Fruit fly (Drosophila melanogaster) whole organism, embryonic: Measurements from ENCODE around the gene CG6569.

Experiments used
- C15 ChIP-seq: fragments of 200-800 bp; sonication (Bioruptor generic); IDR thresholded peaks from 3 replicates; pipeline ENCODE4 v1.3.6; 2022; ENCODE audit warnings: missing biosample characterization, missing genetic modification characterization
- CG11504 ChIP-seq: fragments of 200-800 bp; sonication (Bioruptor generic); optimal IDR thresholded peaks from 3 replicates; lab custom pipeline; 2019; ENCODE audit warnings: missing biosample characterization, mild to moderate bottlenecking, missing genetic modification characterization, moderate library complexity
- CG11723 ChIP-seq: fragments of 200-800 bp; sonication (Bioruptor generic); optimal IDR thresholded peaks from 2 replicates; lab custom pipeline; 2017; ENCODE audit warnings: missing biosample characterization, mild to moderate bottlenecking, missing genetic modification characterization
- CG12104 ChIP-seq: fragments of 200-800 bp; sonication (Bioruptor generic); optimal IDR thresholded peaks from 3 replicates; lab custom pipeline; 2016; ENCODE audit warnings: missing biosample characterization, missing genetic modification characterization
- CG12236 ChIP-seq: fragments of 200-800 bp; sonication (Bioruptor generic); optimal IDR thresholded peaks from 2 replicates; lab custom pipeline; 2016; ENCODE audit warnings: missing biosample characterization, missing genetic modification characterization
- CG12391 ChIP-seq: fragments of 200-800 bp; sonication (Bioruptor generic); optimal IDR thresholded peaks from 3 replicates; lab custom pipeline; 2018; ENCODE audit warnings: missing biosample characterization, mild to moderate bottlenecking, missing genetic modification characterization, moderate library complexity
- CG14441 ChIP-seq: fragments of 200-800 bp; sonication (Bioruptor generic); IDR thresholded peaks from 2 replicates; pipeline ENCODE4 v1.3.6; 2022; ENCODE audit warnings: missing biosample characterization, missing genetic modification characterization
- CG14667 ChIP-seq: fragments of 200-800 bp; sonication (Bioruptor generic); IDR thresholded peaks from 2 replicates; pipeline ENCODE4 v1.3.6; 2022; ENCODE audit warnings: missing biosample characterization, missing genetic modification characterization
- CG15011 ChIP-seq: fragments of 200-800 bp; sonication (Bioruptor generic); optimal IDR thresholded peaks from 3 replicates; lab custom pipeline; 2018; ENCODE audit warnings: missing biosample characterization, mild to moderate bottlenecking, missing genetic modification characterization
- CG15073 ChIP-seq: fragments of 200-800 bp; sonication (Bioruptor generic); optimal IDR thresholded peaks from 2 replicates; lab custom pipeline; 2016; ENCODE audit warnings: missing biosample characterization, missing genetic modification characterization
- CG15514 ChIP-seq: fragments of 200-800 bp; sonication (Bioruptor generic); optimal IDR thresholded peaks from 3 replicates; lab custom pipeline; 2017; ENCODE audit warnings: missing biosample characterization, missing genetic modification characterization, mild to moderate bottlenecking, moderate library complexity, missing genetic modification reagents
- CG16779 ChIP-seq: fragments of 200-800 bp; sonication (Bioruptor generic); IDR thresholded peaks from 2 replicates; pipeline ENCODE4 v1.3.6; 2022; ENCODE audit warnings: missing biosample characterization, missing genetic modification characterization
- CG16815 ChIP-seq: fragments of 200-800 bp; sonication (Bioruptor generic); optimal IDR thresholded peaks from 3 replicates; lab custom pipeline; 2017; ENCODE audit warnings: missing biosample characterization, mild to moderate bottlenecking, missing genetic modification characterization
- CG18262 ChIP-seq: fragments of 200-800 bp; optimal IDR thresholded peaks from 3 replicates; lab custom pipeline; 2019; ENCODE audit warnings: missing biosample characterization, mild to moderate bottlenecking, missing genetic modification characterization, moderate library complexity
- CG3281 ChIP-seq: fragments of 200-800 bp; sonication (Bioruptor generic); optimal IDR thresholded peaks from 3 replicates; lab custom pipeline; 2017; ENCODE audit warnings: missing biosample characterization, mild to moderate bottlenecking, missing genetic modification characterization
- CG3838 ChIP-seq: fragments of 200-800 bp; sonication (Bioruptor generic); optimal IDR thresholded peaks from 3 replicates; lab custom pipeline; 2016; ENCODE audit warnings: missing biosample characterization, missing genetic modification characterization
- CG6854 ChIP-seq: fragments of 200-800 bp; sonication (Bioruptor generic); optimal IDR thresholded peaks from 3 replicates; lab custom pipeline; 2017; ENCODE audit warnings: missing biosample characterization, mild to moderate bottlenecking, missing genetic modification characterization
- CG7271 ChIP-seq: fragments of 200-800 bp; sonication (Bioruptor generic); optimal IDR thresholded peaks from 2 replicates; lab custom pipeline; 2018; ENCODE audit warnings: missing biosample characterization, mild to moderate bottlenecking, missing genetic modification characterization, moderate library complexity
- CG8478 ChIP-seq: fragments of >200 bp; optimal IDR thresholded peaks from 2 replicates; lab custom pipeline; 2018
- CG9932 ChIP-seq: fragments of 200-800 bp; sonication (Bioruptor generic); IDR thresholded peaks from 2 replicates; pipeline ENCODE4 v1.3.6; 2022; ENCODE audit warnings: missing biosample characterization, missing genetic modification characterization
- Camta ChIP-seq: fragments of 200-800 bp; sonication (Bioruptor generic); optimal IDR thresholded peaks from 2 replicates; lab custom pipeline; 2016; ENCODE audit warnings: missing biosample characterization, missing genetic modification characterization
- Dad ChIP-seq: fragments of 200-800 bp; sonication (Bioruptor generic); optimal IDR thresholded peaks from 3 replicates; lab custom pipeline; 2016; ENCODE audit warnings: missing biosample characterization, missing genetic modification characterization
- E2f1 ChIP-seq: fragments of 200-800 bp; sonication (Bioruptor generic); IDR thresholded peaks from 2 replicates; pipeline ENCODE4 v1.3.6; 2022; ENCODE audit warnings: missing biosample characterization, missing genetic modification characterization
- Elba2 ChIP-seq: fragments of 200-800 bp; sonication (Bioruptor generic); optimal IDR thresholded peaks from 3 replicates; lab custom pipeline; 2016; ENCODE audit warnings: missing biosample characterization, missing genetic modification characterization
- Hey ChIP-seq: fragments of 200-800 bp; sonication (Bioruptor generic); optimal IDR thresholded peaks from 3 replicates; lab custom pipeline; 2018; ENCODE audit warnings: missing biosample characterization, mild to moderate bottlenecking, missing genetic modification characterization
- MTF-1 ChIP-seq: fragments of 200-800 bp; sonication (Bioruptor generic); optimal IDR thresholded peaks from 2 replicates; lab custom pipeline; 2018; ENCODE audit warnings: missing biosample characterization, mild to moderate bottlenecking, missing genetic modification characterization, borderline replicate concordance
- Mad ChIP-seq: fragments of 200-800 bp; sonication (Bioruptor generic); optimal IDR thresholded peaks from 2 replicates; lab custom pipeline; 2016; ENCODE audit warnings: missing biosample characterization, missing genetic modification characterization
- NK7.1 ChIP-seq: fragments of 200-800 bp; sonication (Bioruptor generic); optimal IDR thresholded peaks from 3 replicates; lab custom pipeline; 2016; ENCODE audit warnings: missing biosample characterization, missing genetic modification characterization
- Nf-YB ChIP-seq: fragments of 200-800 bp; sonication (Bioruptor generic); optimal IDR thresholded peaks from 3 replicates; lab custom pipeline; 2019; ENCODE audit warnings: missing biosample characterization, mild to moderate bottlenecking, missing genetic modification characterization, moderate library complexity
- aop ChIP-seq: fragments of 200-800 bp; sonication (Bioruptor generic); IDR thresholded peaks from 2 replicates; pipeline ENCODE4 v1.3.6; 2022; ENCODE audit warnings: missing biosample characterization, missing genetic modification characterization
- bigmax ChIP-seq: fragments of 200-800 bp; sonication (Bioruptor generic); optimal IDR thresholded peaks from 2 replicates; lab custom pipeline; 2018; ENCODE audit warnings: missing biosample characterization, mild to moderate bottlenecking, missing genetic modification characterization
- chinmo ChIP-seq: fragments of 200-800 bp; sonication (Bioruptor generic); IDR thresholded peaks from 4 replicates; pipeline ENCODE4 v1.3.6; 2022; ENCODE audit warnings: missing biosample characterization, missing genetic modification characterization; ENCODE audit not compliant: partially characterized antibody
- crc ChIP-seq: fragments of 200-800 bp; sonication (Bioruptor generic); optimal IDR thresholded peaks from 2 replicates; lab custom pipeline; 2016; ENCODE audit warnings: missing biosample characterization, missing genetic modification characterization
- croc ChIP-seq: fragments of 200-800 bp; sonication (Bioruptor generic); conservative IDR thresholded peaks from 3 replicates; pipeline ENCODE4 v1.3.6; 2022; ENCODE audit warnings: missing biosample characterization, missing genetic modification characterization
- ewg ChIP-seq: fragments of 200-800 bp; sonication (Bioruptor generic); optimal IDR thresholded peaks from 3 replicates; lab custom pipeline; 2017; ENCODE audit warnings: mild to moderate bottlenecking, missing biosample characterization, missing genetic modification reagents, missing genetic modification characterization
- h ChIP-seq: fragments of >200 bp; optimal IDR thresholded peaks from 2 replicates; lab custom pipeline; 2017
- hb ChIP-seq: fragments of 200-800 bp; sonication (Bioruptor generic); IDR thresholded peaks from 3 replicates; pipeline ENCODE4 v1.3.6; 2022; ENCODE audit warnings: missing biosample characterization, missing genetic modification characterization; ENCODE audit not compliant: partially characterized antibody
- ind ChIP-seq: fragments of 200-800 bp; sonication (Bioruptor generic); optimal IDR thresholded peaks from 3 replicates; lab custom pipeline; 2016; ENCODE audit warnings: missing biosample characterization, missing genetic modification characterization
- jumu ChIP-seq: fragments of 200-800 bp; sonication (Bioruptor generic); optimal IDR thresholded peaks from 3 replicates; lab custom pipeline; 2016; ENCODE audit warnings: missing biosample characterization, missing genetic modification characterization
- lab ChIP-seq: fragments of 200-800 bp; sonication (Bioruptor generic); optimal IDR thresholded peaks from 3 replicates; lab custom pipeline; 2017; ENCODE audit warnings: missing biosample characterization, missing genetic modification characterization, mild to moderate bottlenecking, moderate library complexity, missing genetic modification reagents
- nmo ChIP-seq: fragments of 200-800 bp; sonication (Bioruptor generic); optimal IDR thresholded peaks from 2 replicates; lab custom pipeline; 2018; ENCODE audit warnings: missing biosample characterization, mild to moderate bottlenecking, missing genetic modification characterization, moderate library complexity
- rib ChIP-seq: fragments of 200-800 bp; sonication (Bioruptor generic); IDR thresholded peaks from 2 replicates; pipeline ENCODE4 v1.3.6; 2022; ENCODE audit warnings: missing biosample characterization, missing genetic modification characterization
- run ChIP-seq: fragments of 200-800 bp; sonication (Bioruptor generic); optimal IDR thresholded peaks from 3 replicates; lab custom pipeline; 2018; ENCODE audit warnings: missing biosample characterization, mild to moderate bottlenecking, missing genetic modification characterization
- scrt ChIP-seq: fragments of 200-800 bp; sonication (Bioruptor generic); optimal IDR thresholded peaks from 2 replicates; lab custom pipeline; 2018; ENCODE audit warnings: missing biosample characterization, mild to moderate bottlenecking, missing genetic modification characterization, moderate library complexity
- shn ChIP-seq: fragments of 200-800 bp; sonication (Bioruptor generic); optimal IDR thresholded peaks from 3 replicates; lab custom pipeline; 2016; ENCODE audit warnings: missing biosample characterization, missing genetic modification characterization
- slp2 ChIP-seq: fragments of 200-800 bp; sonication (Bioruptor generic); optimal IDR thresholded peaks from 2 replicates; lab custom pipeline; 2016; ENCODE audit warnings: missing biosample characterization, missing genetic modification characterization
- sqz ChIP-seq: fragments of 200-800 bp; sonication (Bioruptor generic); optimal IDR thresholded peaks from 3 replicates; lab custom pipeline; 2018; ENCODE audit warnings: missing biosample characterization, mild to moderate bottlenecking, missing genetic modification characterization
- tgo ChIP-seq: fragments of 200-800 bp; sonication (Bioruptor generic); IDR thresholded peaks from 3 replicates; pipeline ENCODE4 v1.3.6; 2022; ENCODE audit warnings: missing biosample characterization, missing genetic modification characterization
- trh ChIP-seq: fragments of 200-800 bp; sonication (Bioruptor generic); optimal IDR thresholded peaks from 2 replicates; lab custom pipeline; 2016; ENCODE audit warnings: missing biosample characterization, missing genetic modification characterization
- vfl ChIP-seq: fragments of 200-800 bp; sonication (Bioruptor generic); optimal IDR thresholded peaks from 2 replicates; lab custom pipeline; 2016; ENCODE audit warnings: missing biosample characterization, missing genetic modification characterization
- zf30C ChIP-seq: fragments of 200-800 bp; sonication (Bioruptor generic); optimal IDR thresholded peaks from 3 replicates; lab custom pipeline; 2018; ENCODE audit warnings: missing biosample characterization, mild to moderate bottlenecking, missing genetic modification characterization

CG6569 gene

dm6 chr3R:21828785-21829486 is 38.8 kb downstream of the CG6569 start (continued):
- TF ChIP-seq croc (GFP tag; lab: Robert Waterston, UW) (peak; percentile 77), h (lab: Kevin White, UChicago) (no peak), sqz (GFP tag; lab: Kevin White, UChicago) (peak; percentile 47), CG12236 (GFP tag; lab: Kevin White, UChicago) (no peak), Nf-YB (peak; percentile 64), aop (GFP tag; lab: Robert Waterston, UW) (no peak), MTF-1 (GFP tag; lab: Kevin White, UChicago) (no peak), CG18262 (tag; lab: Kevin White, UChicago) (peak; percentile 96), Elba2 (no peak), nmo (GFP tag; lab: Kevin White, UChicago) (peak; percentile 91), bigmax (no peak), CG3838 (GFP tag; lab: Kevin White, UChicago) (no peak), CG12104 (GFP tag; lab: Kevin White, UChicago) (no peak), E2f1 (no peak; the same call in 1 of the 2 replicates), trh (GFP tag; lab: Kevin White, UChicago) (no peak), scrt (no peak), CG9932 (no peak), crc (GFP tag; lab: Kevin White, UChicago) (no peak), chinmo (GFP tag; lab: Robert Waterston, UW) (no peak), shn (GFP tag; lab: Kevin White, UChicago) (no peak), slp2 (GFP tag; lab: Kevin White, UChicago) (no peak), lab (GFP tag; lab: Kevin White, UChicago) (no peak), CG6854 (GFP tag; lab: Kevin White, UChicago) (no peak), NK7.1 (GFP tag; lab: Kevin White, UChicago) (no peak), zf30C (GFP tag; lab: Kevin White, UChicago) (peak; percentile 84), rib (0 out of 2 replicates have a peak, but pooled peaks have one; percentile 9), CG15073 (GFP tag; lab: Kevin White, UChicago) (no peak), ind (GFP tag; lab: Kevin White, UChicago) (peak; percentile 17), vfl (GFP tag; lab: Kevin White, UChicago) (no peak), CG8478 (lab: Kevin White, UChicago) (no peak), Camta (GFP tag; lab: Kevin White, UChicago) (no peak), jumu (GFP tag; lab: Kevin White, UChicago) (no peak), CG15011 (GFP tag; lab: Kevin White, UChicago) (no peak), CG16779 (GFP tag; lab: Robert Waterston, UW) (no peak), CG15514 (no peak), CG7271 (tag; lab: Kevin White, UChicago) (peak; percentile 0), Dad (GFP tag; lab: Kevin White, UChicago) (no peak), ewg (GFP tag; lab: Kevin White, UChicago) (peak; percentile 61), CG14441 (GFP tag; lab: Robert Waterston, UW) (no peak), CG3281 (GFP tag; lab: Kevin White, UChicago) (no peak), C15 (no peak), CG11723 (GFP tag; lab: Kevin White, UChicago) (peak; percentile 49), CG16815 (GFP tag; lab: Kevin White, UChicago) (peak; percentile 77), CG11504 (tag; lab: Kevin White, UChicago) (peak; percentile 69), CG12391 (peak; percentile 91), run (tag; lab: Kevin White, UChicago) (peak; percentile 13), tgo (peak; percentile 52; the same call in 1 of the 3 replicates), Hey (no peak), CG14667 (GFP tag; lab: Robert Waterston, UW) (peak; percentile 35; the same call in 1 of the 2 replicates), hb (GFP tag; lab: Robert Waterston, UW) (no peak), Mad (GFP tag; lab: Kevin White, UChicago) (no peak)
